Worm (Caenorhabditis elegans) whole organism, L3 larva: ENCODE results near the gene cdh-9.

Experiments
- R02D3.7 ChIP-seq: fragments of 150-350 bp; optimal IDR thresholded peaks from 2 replicates; lab custom pipeline; 2014; ENCODE audit warnings: missing biosample characterization, missing genetic modification characterization
- ZK546.5 ChIP-seq: sonication (generic microtip); optimal IDR thresholded peaks from 2 replicates; lab custom pipeline; 2017; ENCODE audit warnings: missing biosample characterization, missing genetic modification characterization
- aly-2 ChIP-seq: fragments of 150-350 bp; optimal IDR thresholded peaks from 2 replicates; lab custom pipeline; 2014; ENCODE audit warnings: missing biosample characterization, missing genetic modification characterization
- ama-1 ChIP-seq: fragments of 150-350 bp; optimal IDR thresholded peaks from 2 replicates; lab custom pipeline; 2018
- ceh-16 ChIP-seq: sonication (generic microtip); optimal IDR thresholded peaks from 2 replicates; lab custom pipeline; 2017; ENCODE audit warnings: missing biosample characterization, missing genetic modification characterization
- ceh-28 ChIP-seq: fragments of 150-350 bp; optimal IDR thresholded peaks from 2 replicates; lab custom pipeline; 2014; ENCODE audit warnings: missing biosample characterization, missing genetic modification reagents, missing genetic modification characterization
- ceh-82 ChIP-seq: fragments of 150-350 bp; optimal IDR thresholded peaks from 2 replicates; lab custom pipeline; 2014; ENCODE audit warnings: missing biosample characterization, missing genetic modification characterization
- ceh-9 ChIP-seq: sonication (generic microtip); optimal IDR thresholded peaks from 2 replicates; lab custom pipeline; 2018; ENCODE audit warnings: missing biosample characterization, missing genetic modification characterization
- egl-5 ChIP-seq: fragments of 150-350 bp; optimal IDR thresholded peaks from 2 replicates; lab custom pipeline; 2017; ENCODE audit warnings: missing biosample characterization, missing genetic modification reagents, missing genetic modification characterization, inconsistent platforms
- elt-1 ChIP-seq: fragments of 150-350 bp; optimal IDR thresholded peaks from 2 replicates; lab custom pipeline; 2014; ENCODE audit warnings: missing biosample characterization, missing genetic modification characterization
- elt-2 ChIP-seq: sonication (generic microtip); optimal IDR thresholded peaks from 2 replicates; lab custom pipeline; 2016; ENCODE audit warnings: missing genetic modification reagents, mild to moderate bottlenecking, missing genetic modification characterization, missing compliant biosample characterization
- fkh-10 ChIP-seq: sonication (generic microtip); optimal IDR thresholded peaks from 2 replicates; lab custom pipeline; 2017; ENCODE audit warnings: missing biosample characterization, missing genetic modification reagents, missing genetic modification characterization
- lin-15B ChIP-seq: fragments of 150-350 bp; optimal IDR thresholded peaks from 2 replicates; lab custom pipeline; 2014; ENCODE audit warnings: missing biosample characterization, missing genetic modification characterization
- mdl-1 ChIP-seq: fragments of 150-350 bp; optimal IDR thresholded peaks from 2 replicates; lab custom pipeline; 2014; ENCODE audit warnings: missing biosample characterization, missing genetic modification characterization
- nhr-23 ChIP-seq: fragments of 150-350 bp; optimal IDR thresholded peaks from 2 replicates; lab custom pipeline; 2014; ENCODE audit warnings: missing biosample characterization, missing genetic modification reagents, missing genetic modification characterization
- nhr-28 ChIP-seq: fragments of 150-350 bp; optimal IDR thresholded peaks from 2 replicates; lab custom pipeline; 2014; ENCODE audit warnings: missing biosample characterization, missing genetic modification characterization
- nhr-43 ChIP-seq: sonication (generic microtip); optimal IDR thresholded peaks from 2 replicates; lab custom pipeline; 2016; ENCODE audit warnings: mild to moderate bottlenecking, missing genetic modification characterization, missing compliant biosample characterization; ENCODE audit not compliant: poor library complexity, severe bottlenecking
- nhr-76 ChIP-seq: fragments of 150-350 bp; sonication (generic microtip); optimal IDR thresholded peaks from 5 replicates; lab custom pipeline; 2014; ENCODE audit warnings: missing biosample characterization, missing genetic modification characterization
- nhr-77 ChIP-seq: fragments of 150-350 bp; optimal IDR thresholded peaks from 2 replicates; lab custom pipeline; 2014; ENCODE audit warnings: missing biosample characterization, missing genetic modification characterization
- skn-1 ChIP-seq: fragments of 150-350 bp; optimal IDR thresholded peaks from 2 replicates; lab custom pipeline; 2014; ENCODE audit warnings: missing biosample characterization, missing genetic modification characterization
- snpc-4 ChIP-seq: fragments of 150-350 bp; optimal IDR thresholded peaks from 2 replicates; lab custom pipeline; 2014; ENCODE audit warnings: missing biosample characterization, missing genetic modification characterization
- tbx-2 ChIP-seq: sonication (generic microtip); optimal IDR thresholded peaks from 2 replicates; lab custom pipeline; 2016; ENCODE audit warnings: mild to moderate bottlenecking, missing genetic modification characterization, missing compliant biosample characterization
- unc-62 ChIP-seq: fragments of 150-350 bp; sonication (generic microtip); optimal IDR thresholded peaks from 4 replicates; lab custom pipeline; 2014; ENCODE audit warnings: missing biosample characterization, missing genetic modification reagents, missing genetic modification characterization
- zag-1 ChIP-seq: fragments of 150-350 bp; optimal IDR thresholded peaks from 2 replicates; lab custom pipeline; 2014; ENCODE audit warnings: missing biosample characterization, missing genetic modification characterization
- ztf-4 ChIP-seq: fragments of 150-350 bp; optimal IDR thresholded peaks from 2 replicates; lab custom pipeline; 2014; ENCODE audit warnings: missing biosample characterization, missing genetic modification characterization

cdh-9 gene

DNA sequence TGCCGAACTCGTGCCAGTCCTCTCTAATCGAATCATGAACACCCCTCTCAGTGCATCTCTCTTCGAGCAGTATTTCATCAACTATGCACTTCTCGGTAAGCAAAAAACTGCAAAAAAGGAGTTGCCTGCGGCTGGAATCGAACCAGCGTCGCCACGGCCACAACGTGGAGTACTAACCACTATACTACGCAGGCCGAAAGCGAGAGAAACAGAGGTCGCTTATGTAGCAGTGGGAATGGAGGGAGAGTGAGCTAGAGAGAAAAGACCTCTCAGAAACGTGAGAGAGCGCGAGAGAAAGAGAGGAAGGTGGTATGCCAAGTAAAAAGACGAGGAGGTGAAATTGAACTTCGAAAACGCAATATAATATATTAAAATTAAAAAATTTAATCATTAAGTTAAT is 39.7 kb downstream of the cdh-9 start (continued):
- TF ChIP-seq aly-2 (tag; lab: Kevin White, UChicago), result no peak

DNA sequence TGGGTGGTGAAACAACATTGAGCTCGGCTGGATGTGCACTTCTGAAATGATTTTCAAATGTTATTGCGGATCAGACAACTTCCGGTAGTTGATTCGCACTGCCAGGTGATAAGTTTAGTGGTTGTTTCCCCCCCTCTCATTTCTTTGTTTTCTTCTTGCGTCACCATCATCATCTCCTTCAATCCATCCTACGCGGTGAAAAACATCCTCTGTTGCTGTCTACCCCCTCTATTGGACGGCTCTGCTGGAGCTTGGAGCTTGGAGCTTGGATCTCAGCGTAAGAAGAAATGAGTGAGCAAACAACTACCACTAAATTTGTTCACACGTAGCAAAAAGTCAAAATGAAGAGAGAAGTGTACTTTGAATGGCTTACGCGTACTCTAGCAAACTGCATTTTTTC is 46.6 kb downstream of the cdh-9 start:
- TF ChIP-seq mdl-1 (tag; lab: Kevin White, UChicago), result no peak

DNA sequence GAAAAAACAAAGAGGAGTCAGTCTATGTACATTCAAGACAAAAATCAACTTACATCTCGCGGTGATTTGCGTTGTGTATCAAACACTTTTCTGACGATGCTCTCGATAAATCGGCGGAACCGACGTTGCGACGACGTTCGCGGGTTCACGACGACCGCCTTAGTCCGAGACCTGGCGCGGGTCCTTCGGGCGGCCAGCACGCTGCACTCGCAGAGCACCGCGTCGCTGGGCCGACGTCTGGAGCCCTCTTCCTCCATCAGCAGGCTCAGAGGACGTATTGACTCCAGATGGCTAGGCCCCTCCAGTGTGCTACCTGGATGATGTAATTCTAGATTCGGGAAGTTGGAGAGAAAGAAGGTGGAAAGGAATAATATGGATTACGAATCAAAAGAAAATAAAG is 48.2 kb downstream of the cdh-9 start:
- TF ChIP-seq zag-1 (tag; lab: Kevin White, UChicago), result no peak
- TF ChIP-seq R02D3.7 (tag; lab: Kevin White, UChicago), result no peak
- no peak for TF ChIP-seq ceh-16 (tag; lab: Kevin White, UChicago)
- no peak for TF ChIP-seq nhr-43 (tag; lab: Kevin White, UChicago)
- TF ChIP-seq lin-15B (tag; lab: Kevin White, UChicago), result no peak
- TF ChIP-seq egl-5 (tag; lab: Kevin White, UChicago), result no peak
- TF ChIP-seq aly-2 (tag; lab: Kevin White, UChicago), result no peak
- no peak for TF ChIP-seq skn-1 (tag; lab: Kevin White, UChicago)
- TF ChIP-seq tbx-2 (tag; lab: Kevin White, UChicago), result no peak
- no peak for TF ChIP-seq unc-62 (GFP tag; lab: Kevin White, UChicago)
- TF ChIP-seq ama-1 (lab: Kevin White, UChicago), result no peak
- no peak for TF ChIP-seq elt-1 (tag; lab: Kevin White, UChicago)
- no peak for TF ChIP-seq fkh-10 (GFP tag; lab: Kevin White, UChicago)
- TF ChIP-seq ceh-28 (tag; lab: Kevin White, UChicago), result no peak
- TF ChIP-seq ZK546.5 (tag; lab: Kevin White, UChicago), result no peak

DNA sequence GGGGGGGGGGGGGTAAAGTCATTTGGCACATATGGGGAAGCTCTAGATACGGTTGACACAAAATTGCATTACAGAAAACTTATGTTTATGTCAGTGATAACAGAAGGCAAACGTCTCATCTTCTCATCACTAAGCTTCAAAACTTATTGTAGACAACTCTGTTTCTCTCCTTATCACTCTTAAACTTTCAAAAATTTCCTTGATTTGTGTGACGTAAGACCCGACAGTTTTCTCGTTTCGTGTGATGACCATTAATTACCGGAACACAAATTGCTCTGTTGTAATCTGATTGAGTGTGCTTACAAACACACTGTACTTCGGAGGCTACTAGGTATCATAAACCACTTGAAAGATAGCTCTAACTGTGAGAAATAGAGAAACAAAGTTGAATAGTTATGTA is 49.9 kb downstream of the cdh-9 start:
- TF ChIP-seq ceh-9 (tag; lab: Kevin White, UChicago), result no peak
- TF ChIP-seq nhr-76 (tag; lab: Kevin White, UChicago), result no peak
- TF ChIP-seq lin-15B (tag; lab: Kevin White, UChicago), result no peak
- peak; percentile 74 for TF ChIP-seq elt-2 (tag; lab: Kevin White, UChicago)
- TF ChIP-seq nhr-23, result no peak

DNA sequence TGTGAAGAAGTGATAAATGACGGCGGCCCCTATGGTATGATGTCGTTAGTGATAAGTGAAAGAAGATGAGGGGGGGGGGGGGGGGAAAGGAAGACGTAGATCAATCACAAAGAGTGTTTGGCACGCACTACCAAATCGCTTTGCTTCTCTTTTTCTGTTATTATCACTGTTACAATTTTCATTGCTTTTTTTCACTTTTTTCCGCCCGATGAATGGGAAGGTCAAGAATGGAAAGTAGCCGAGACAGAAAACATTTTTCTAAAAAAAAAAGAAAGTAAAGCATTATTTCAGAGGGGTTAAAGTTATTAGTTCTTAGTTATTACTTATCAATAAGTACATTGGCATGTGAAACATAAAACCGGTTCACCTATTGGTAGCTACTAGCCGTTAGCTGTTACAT is 52.2 kb downstream of the cdh-9 start:
- peak; percentile 45 for TF ChIP-seq nhr-23
- no peak for TF ChIP-seq ceh-9 (tag; lab: Kevin White, UChicago)

DNA sequence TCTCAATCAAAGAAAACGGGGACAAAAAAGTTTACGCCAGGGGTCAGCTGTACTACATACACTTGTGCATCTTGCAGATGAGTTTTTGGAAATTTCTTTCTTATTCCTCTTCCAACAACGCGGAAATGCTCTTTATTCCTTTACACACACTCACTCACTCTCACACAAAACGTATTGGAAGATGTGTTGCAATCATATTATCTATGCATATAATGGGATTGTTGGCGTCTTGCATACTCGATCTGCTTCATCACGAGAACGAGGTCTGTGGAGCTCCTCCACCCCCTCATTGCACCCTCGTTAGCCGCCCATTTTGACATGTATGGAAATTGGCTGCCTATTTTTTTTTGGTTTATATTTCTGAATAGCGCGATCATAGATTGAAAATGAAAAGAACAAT is 53.7 kb downstream of the cdh-9 start:
- TF ChIP-seq ceh-16 (tag; lab: Kevin White, UChicago), result no peak

DNA sequence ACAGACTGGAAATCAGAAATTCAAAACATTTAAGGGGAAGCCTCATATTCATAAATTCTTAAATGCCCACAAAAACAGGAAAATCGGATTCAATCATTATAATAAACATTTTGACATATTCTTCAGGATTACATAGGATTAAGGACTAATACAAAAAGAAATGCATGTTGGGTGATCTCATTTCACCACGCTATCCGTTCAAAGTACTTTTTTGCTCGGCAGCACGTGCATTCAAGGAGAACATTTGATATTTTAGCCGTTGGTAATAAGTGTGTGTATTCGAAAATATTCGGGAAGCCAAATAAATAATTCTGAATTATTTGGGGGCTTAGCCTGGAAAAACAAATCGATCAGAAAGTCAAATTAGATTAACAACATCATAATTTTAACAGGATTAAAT is 55.6 kb downstream of the cdh-9 start:
- no peak for TF ChIP-seq snpc-4 (tag; lab: Kevin White, UChicago)
- TF ChIP-seq nhr-28 (tag; lab: Kevin White, UChicago), result no peak
- TF ChIP-seq ceh-16 (tag; lab: Kevin White, UChicago), result no peak
- TF ChIP-seq ceh-82 (tag; lab: Kevin White, UChicago), result no peak
- no peak for TF ChIP-seq nhr-77 (tag; lab: Kevin White, UChicago)
- no peak for TF ChIP-seq nhr-76 (tag; lab: Kevin White, UChicago)
- TF ChIP-seq ztf-4 (tag; lab: Kevin White, UChicago), result no peak
